Worm (Caenorhabditis elegans): ENCODE measurements around the gene F20D12.12.

- no peak for TF ChIP-seq tab-1 (GFP tag; IDR thresholded peaks at IDR 0.05)
- no peak for TF ChIP-seq flt-1 (GFP tag; IDR thresholded peaks at IDR 0.05)
- TF ChIP-seq ztf-23 (GFP tag; IDR thresholded peaks at IDR 0.05), result no peak
- no peak for TF ChIP-seq klf-2 (GFP tag; conservative IDR thresholded peaks at IDR 0.05)
- TF ChIP-seq ref-1 (GFP tag; conservative IDR thresholded peaks at IDR 0.05), result no peak
- no peak for TF ChIP-seq med-1 (GFP tag; optimal IDR thresholded peaks at IDR 0.05; ENCODE audit: insufficient read depth)
- no peak for TF ChIP-seq cog-1 (tag; optimal IDR thresholded peaks at IDR 0.05)
- no peak for TF ChIP-seq T22C8.4 (GFP tag; IDR thresholded peaks at IDR 0.05)
- TF ChIP-seq ztf-29 (GFP tag; IDR thresholded peaks at IDR 0.05), result no peak
Observed at ce11 chrIV:7897443-7897842, 49.8 kb upstream of the F20D12.12 start, which contains the start of gene ilys-4.
